Fruit fly (Drosophila melanogaster) whole organism: ENCODE measurements around the gene Pfrx.

ENCODE experiments used
- CG8478 ChIP-seq: fragments of >200 bp; optimal IDR thresholded peaks from 2 replicates; lab custom pipeline; 2018; ENCODE audit warnings: inconsistent platforms
- Dll ChIP-seq: fragments of >200 bp; optimal IDR thresholded peaks from 2 replicates; lab custom pipeline; 2017
- EcR ChIP-seq, 2 experiments: fragments of >200 bp; optimal IDR thresholded peaks; 2 replicates each; lab custom pipeline; 2017; ENCODE audit warnings: missing biosample characterization in 2 of 2, missing genetic modification characterization in 2 of 2, missing genetic modification reagents in 2 of 2
- pan ChIP-seq: fragments of >200 bp; optimal IDR thresholded peaks from 2 replicates; lab custom pipeline; 2017
- psq ChIP-seq: fragments of >200 bp; optimal IDR thresholded peaks from 2 replicates; lab custom pipeline; 2017
- usp ChIP-seq: fragments of >200 bp; optimal IDR thresholded peaks from 2 replicates; lab custom pipeline; 2017; ENCODE audit warnings: missing biosample characterization, missing genetic modification characterization, mixed read lengths

The Pfrx gene

dm6 chrX:19495611-19496583, 592 bp downstream of the Pfrx start:
- TF ChIP-seq pan (lab: Kevin White, UChicago): no peak
- TF ChIP-seq EcR (GFP tag; optimal IDR thresholded peaks at IDR 0.05; lab: Kevin White, UChicago): no peak
- no peak for TF ChIP-seq psq
- no peak for TF ChIP-seq usp
- no peak for TF ChIP-seq Dll (lab: Kevin White, UChicago)
- peak; percentile 92 for TF ChIP-seq CG8478 (lab: Kevin White, UChicago)

- TF ChIP-seq Dll (lab: Kevin White, UChicago) (no peak), psq (no peak), EcR (GFP tag; optimal IDR thresholded peaks at IDR 0.05; lab: Kevin White, UChicago) (no peak), usp (no peak)
Observed at dm6 chrX:19496808-19497259, 1.5 kb downstream of the Pfrx start.

- no peak for TF ChIP-seq EcR (GFP tag; optimal IDR thresholded peaks at IDR 0.05; lab: Kevin White, UChicago)
- TF ChIP-seq pan (lab: Kevin White, UChicago): peak; percentile 40
- no peak for TF ChIP-seq CG8478 (lab: Kevin White, UChicago)
Observed at dm6 chrX:19497782-19498440, 2.6 kb downstream of the Pfrx start.

dm6 chrX:19498755-19499321, 3.5 kb downstream of the Pfrx start:
- TF ChIP-seq CG8478 (lab: Kevin White, UChicago): no peak
- no peak for TF ChIP-seq EcR (GFP tag; optimal IDR thresholded peaks at IDR 0.05; lab: Kevin White, UChicago)
- TF ChIP-seq psq: no peak

dm6 chrX:19501274-19501673, 6.0 kb downstream of the Pfrx start:
- TF ChIP-seq Dll (lab: Kevin White, UChicago): no peak
- TF ChIP-seq pan (lab: Kevin White, UChicago): no peak
- no peak for TF ChIP-seq EcR (GFP tag; optimal IDR thresholded peaks at IDR 0.05; lab: Kevin White, UChicago)

- TF ChIP-seq psq (no peak), Dll (lab: Kevin White, UChicago) (no peak), usp (no peak), EcR (GFP tag; optimal IDR thresholded peaks at IDR 0.05; lab: Kevin White, UChicago) (no peak), pan (lab: Kevin White, UChicago) (no peak), CG8478 (lab: Kevin White, UChicago) (no peak)
Observed at dm6 chrX:19504170-19504765, 9.0 kb downstream of the Pfrx start.

- TF ChIP-seq CG8478 (lab: Kevin White, UChicago): no peak
- no peak for TF ChIP-seq pan (lab: Kevin White, UChicago)
- no peak for TF ChIP-seq psq
- TF ChIP-seq Dll (lab: Kevin White, UChicago): no peak
- no peak for TF ChIP-seq EcR (GFP tag; optimal IDR thresholded peaks at IDR 0.05; lab: Kevin White, UChicago)
- TF ChIP-seq usp: no peak
Observed at dm6 chrX:19505334-19506185, 10.3 kb downstream of the Pfrx start.

dm6 chrX:19510204-19510603, 14.9 kb downstream of the Pfrx start:
- TF ChIP-seq CG8478 (lab: Kevin White, UChicago): no peak
- no peak for TF ChIP-seq Dll (lab: Kevin White, UChicago)
- no peak for TF ChIP-seq psq
- no peak for TF ChIP-seq usp
- TF ChIP-seq pan (lab: Kevin White, UChicago): no peak
- no peak for TF ChIP-seq EcR (GFP tag; optimal IDR thresholded peaks at IDR 0.05; lab: Kevin White, UChicago)

dm6 chrX:19520376-19520775, 25.1 kb downstream of the Pfrx start:
- TF ChIP-seq psq: no peak
- no peak for TF ChIP-seq CG8478 (lab: Kevin White, UChicago)
- no peak for TF ChIP-seq Dll (lab: Kevin White, UChicago)
- no peak for TF ChIP-seq EcR (GFP tag; optimal IDR thresholded peaks at IDR 0.05; lab: Kevin White, UChicago)
- no peak for TF ChIP-seq pan (lab: Kevin White, UChicago)
- TF ChIP-seq usp: no peak

dm6 chrX:19520888-19521287, 25.6 kb downstream of the Pfrx start:
- TF ChIP-seq usp (no peak), psq (no peak), CG8478 (lab: Kevin White, UChicago) (no peak), EcR (GFP tag; optimal IDR thresholded peaks at IDR 0.05; lab: Kevin White, UChicago) (no peak), Dll (lab: Kevin White, UChicago) (no peak), pan (lab: Kevin White, UChicago) (no peak)
